Worm (Caenorhabditis elegans): ENCODE measurements around the gene F13D12.3.

Gene F13D12.3

DNA sequence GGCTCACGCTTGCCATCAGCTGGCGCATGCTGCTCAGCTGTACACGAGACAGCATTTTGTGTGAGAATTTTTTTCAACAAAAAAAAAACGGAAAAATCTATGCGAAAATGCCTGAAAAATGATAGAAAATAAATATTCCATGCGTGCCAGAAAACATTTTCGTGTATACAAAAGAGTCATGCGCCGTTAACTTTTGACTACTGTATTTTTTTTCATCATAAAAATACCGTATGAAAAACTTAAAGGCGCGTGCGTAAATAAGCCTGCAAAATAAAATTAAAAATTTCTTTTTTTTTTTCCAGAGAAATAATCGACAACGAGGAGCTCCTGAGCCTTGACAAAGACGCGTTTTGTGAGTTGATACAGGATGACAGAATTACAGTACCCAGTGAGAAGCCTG, 30.3 kb upstream of the F13D12.3 start:
- no peak for TF ChIP-seq nhr-6 (tag; optimal IDR thresholded peaks at IDR 0.05)
- no peak for TF ChIP-seq nhr-77 (tag; optimal IDR thresholded peaks at IDR 0.05)
- TF ChIP-seq sma-9 (GFP tag; optimal IDR thresholded peaks at IDR 0.05): no peak
- TF ChIP-seq sma-9 (tag; optimal IDR thresholded peaks at IDR 0.05): no peak
- TF ChIP-seq ceh-82 (tag; optimal IDR thresholded peaks at IDR 0.05): no peak
- no peak for TF ChIP-seq nhr-129 (tag; optimal IDR thresholded peaks at IDR 0.05)
- no peak for TF ChIP-seq egl-27 (tag; optimal IDR thresholded peaks at IDR 0.05)
- no peak for TF ChIP-seq sma-3 (GFP tag; optimal IDR thresholded peaks at IDR 0.05)
- TF ChIP-seq nhr-10 (tag; optimal IDR thresholded peaks at IDR 0.05): no peak
- TF ChIP-seq lin-11 (tag; optimal IDR thresholded peaks at IDR 0.05): no peak
- no peak for TF ChIP-seq ama-1 (optimal IDR thresholded peaks at IDR 0.05)
- TF ChIP-seq snpc-4 (tag; optimal IDR thresholded peaks at IDR 0.05): no peak
- TF ChIP-seq gmeb-1 (tag; optimal IDR thresholded peaks at IDR 0.05): no peak
- TF ChIP-seq nhr-12 (tag; optimal IDR thresholded peaks at IDR 0.05): no peak
- no peak for TF ChIP-seq lsy-2 (tag; optimal IDR thresholded peaks at IDR 0.05)
- no peak for TF ChIP-seq F13H6.1 (tag; optimal IDR thresholded peaks at IDR 0.05)

DNA sequence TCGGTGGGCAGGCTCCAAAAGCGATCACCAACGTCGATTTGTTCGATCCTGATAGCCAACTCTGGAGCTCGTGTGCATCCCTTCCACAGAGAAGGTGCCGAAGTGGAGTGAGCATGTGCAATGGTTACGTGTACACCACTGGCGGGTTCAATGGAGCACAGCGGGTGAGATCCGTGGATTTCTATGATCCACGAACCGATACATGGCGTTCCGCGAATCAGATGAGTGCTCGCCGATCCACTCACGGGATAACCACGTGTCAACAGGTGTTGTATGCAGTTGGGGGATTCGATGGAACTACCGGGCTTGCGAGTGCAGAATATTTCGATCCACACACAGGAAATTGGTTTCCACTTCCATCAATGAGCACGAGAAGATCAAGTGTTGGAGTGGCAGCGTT, 29.3 kb upstream of the F13D12.3 start:
- TF ChIP-seq nhr-6 (tag; optimal IDR thresholded peaks at IDR 0.05) (no peak), mab-5 (tag; optimal IDR thresholded peaks at IDR 0.05) (no peak), lin-11 (tag; optimal IDR thresholded peaks at IDR 0.05) (no peak), elt-1 (tag; optimal IDR thresholded peaks at IDR 0.05) (no peak), peb-1 (tag; optimal IDR thresholded peaks at IDR 0.05) (no peak), nhr-11 (tag; optimal IDR thresholded peaks at IDR 0.05) (no peak), aly-2 (tag; optimal IDR thresholded peaks at IDR 0.05) (no peak), skn-1 (tag; optimal IDR thresholded peaks at IDR 0.05) (no peak), sem-4 (tag; optimal IDR thresholded peaks at IDR 0.05) (no peak), nhr-237 (tag; optimal IDR thresholded peaks at IDR 0.05) (no peak), nhr-25 (tag; optimal IDR thresholded peaks at IDR 0.05) (no peak), gmeb-1 (tag; optimal IDR thresholded peaks at IDR 0.05) (no peak), nhr-12 (tag; optimal IDR thresholded peaks at IDR 0.05) (no peak), fos-1 (tag; optimal IDR thresholded peaks at IDR 0.05) (no peak), mbf-1 (tag; optimal IDR thresholded peaks at IDR 0.05) (no peak), sma-3 (GFP tag; optimal IDR thresholded peaks at IDR 0.05) (no peak), mdl-1 (tag; optimal IDR thresholded peaks at IDR 0.05) (no peak), unc-55 (GFP tag; optimal IDR thresholded peaks at IDR 0.05) (no peak), crh-2 (tag; optimal IDR thresholded peaks at IDR 0.05) (no peak), ceh-16 (tag; optimal IDR thresholded peaks at IDR 0.05) (no peak)

DNA sequence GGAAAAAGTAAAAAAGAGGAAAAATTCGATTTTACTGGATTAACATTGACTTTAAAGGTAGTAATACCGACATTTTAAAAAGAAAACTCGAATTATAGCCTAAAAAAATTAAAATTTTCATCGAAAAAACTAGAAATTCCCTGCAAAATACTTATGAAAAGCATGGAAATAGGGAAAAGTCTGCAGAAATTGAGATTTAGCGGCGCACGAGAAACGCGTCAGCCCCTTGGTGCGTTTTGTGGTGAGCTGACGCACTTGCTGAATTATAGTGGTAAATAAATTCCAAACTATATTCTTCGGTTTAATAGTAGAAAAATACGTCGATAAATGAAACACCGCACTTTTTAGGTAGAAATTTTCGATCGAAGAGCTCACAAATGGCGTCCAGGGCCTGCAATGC, 25.8 kb upstream of the F13D12.3 start:
- TF ChIP-seq ceh-82 (tag; optimal IDR thresholded peaks at IDR 0.05) (no peak), ztf-11 (tag; optimal IDR thresholded peaks at IDR 0.05) (no peak), crh-2 (tag; optimal IDR thresholded peaks at IDR 0.05) (peak; percentile 27), ztf-1 (GFP tag; conservative IDR thresholded peaks at IDR 0.05) (no peak), sma-9 (GFP tag; optimal IDR thresholded peaks at IDR 0.05) (no peak), sma-9 (tag; optimal IDR thresholded peaks at IDR 0.05) (no peak), nhr-129 (tag; optimal IDR thresholded peaks at IDR 0.05) (peak; percentile 42), elt-1 (tag; optimal IDR thresholded peaks at IDR 0.05) (no peak), gmeb-1 (tag; optimal IDR thresholded peaks at IDR 0.05) (peak; percentile 16), nhr-11 (tag; optimal IDR thresholded peaks at IDR 0.05) (no peak), F13H6.1 (tag; optimal IDR thresholded peaks at IDR 0.05) (no peak), ceh-16 (tag; optimal IDR thresholded peaks at IDR 0.05) (no peak), lsy-2 (tag; optimal IDR thresholded peaks at IDR 0.05) (peak in 1 of 2 experiments; percentile 56), unc-62 (GFP tag; optimal IDR thresholded peaks at IDR 0.05) (no peak), nhr-77 (tag; optimal IDR thresholded peaks at IDR 0.05) (no peak), elt-3 (tag; optimal IDR thresholded peaks at IDR 0.05) (no peak), sma-3 (GFP tag; optimal IDR thresholded peaks at IDR 0.05) (no peak), unc-39 (tag; optimal IDR thresholded peaks at IDR 0.05) (no peak), ztf-4 (tag; optimal IDR thresholded peaks at IDR 0.05) (no peak), nhr-6 (tag; optimal IDR thresholded peaks at IDR 0.05) (no peak), mdl-1 (tag; optimal IDR thresholded peaks at IDR 0.05) (no peak), egl-27 (tag; optimal IDR thresholded peaks at IDR 0.05) (no peak), ama-1 (optimal IDR thresholded peaks at IDR 0.05) (no peak), mbf-1 (tag; optimal IDR thresholded peaks at IDR 0.05) (no peak), aly-2 (tag; optimal IDR thresholded peaks at IDR 0.05) (no peak), nhr-12 (tag; optimal IDR thresholded peaks at IDR 0.05) (no peak), R02D3.7 (tag; optimal IDR thresholded peaks at IDR 0.05) (no peak), dmd-4 (tag; optimal IDR thresholded peaks at IDR 0.05) (no peak), nhr-21 (tag; optimal IDR thresholded peaks at IDR 0.05) (no peak), mab-5 (tag; optimal IDR thresholded peaks at IDR 0.05) (no peak), nhr-237 (tag; optimal IDR thresholded peaks at IDR 0.05) (no peak), zag-1 (tag; optimal IDR thresholded peaks at IDR 0.05) (no peak), lin-39 (tag; optimal IDR thresholded peaks at IDR 0.05) (no peak), nhr-23 (tag; optimal IDR thresholded peaks at IDR 0.05) (no peak), peb-1 (tag; optimal IDR thresholded peaks at IDR 0.05) (no peak), unc-55 (GFP tag; optimal IDR thresholded peaks at IDR 0.05) (peak; percentile 50), nhr-25 (tag; optimal IDR thresholded peaks at IDR 0.05) (peak; percentile 8), skn-1 (tag; optimal IDR thresholded peaks at IDR 0.05) (no peak), alr-1 (tag; optimal IDR thresholded peaks at IDR 0.05) (no peak), nhr-10 (tag; optimal IDR thresholded peaks at IDR 0.05) (no peak), fos-1 (tag; optimal IDR thresholded peaks at IDR 0.05) (peak; percentile 2), snpc-4 (tag; optimal IDR thresholded peaks at IDR 0.05) (no peak), Y55F3AM.14 (GFP tag; optimal IDR thresholded peaks at IDR 0.05) (no peak), ZK546.5 (tag; optimal IDR thresholded peaks at IDR 0.05) (no peak), lin-13 (GFP tag; optimal IDR thresholded peaks at IDR 0.05) (no peak), lin-11 (tag; optimal IDR thresholded peaks at IDR 0.05) (no peak)
